Worm (Caenorhabditis elegans) whole organism, late embryonic: ENCODE measurements around the gene mca-3.

Experiments used
- K09A11.1 ChIP-seq: sonication (generic microtip); optimal IDR thresholded peaks from 2 replicates; lab custom pipeline; 2017; ENCODE audit warnings: antibody characterized with exemption, mild to moderate bottlenecking, missing genetic modification characterization, missing compliant biosample characterization; ENCODE audit not compliant: insufficient read depth
- ahr-1 ChIP-seq: sonication (generic microtip); optimal IDR thresholded peaks from 2 replicates; lab custom pipeline; 2016; ENCODE audit warnings: missing genetic modification characterization, missing compliant biosample characterization
- ceh-14 ChIP-seq: sonication (generic microtip); optimal IDR thresholded peaks from 2 replicates; lab custom pipeline; 2016; ENCODE audit warnings: missing genotype, missing genetic modification characterization, missing compliant biosample characterization
- ceh-18 ChIP-seq: sonication (generic microtip); optimal IDR thresholded peaks from 2 replicates; lab custom pipeline; 2016; ENCODE audit warnings: missing genetic modification characterization, missing compliant biosample characterization
- ceh-22 ChIP-seq: sonication (generic microtip); optimal IDR thresholded peaks from 2 replicates; lab custom pipeline; 2017; ENCODE audit warnings: missing biosample characterization, missing genetic modification characterization
- ceh-31 ChIP-seq: sonication (generic microtip); optimal IDR thresholded peaks from 2 replicates; lab custom pipeline; 2016; ENCODE audit warnings: missing genetic modification characterization, missing compliant biosample characterization
- ceh-34 ChIP-seq: sonication (generic microtip); optimal IDR thresholded peaks from 2 replicates; lab custom pipeline; 2016; ENCODE audit warnings: mild to moderate bottlenecking, missing genetic modification characterization, missing compliant biosample characterization
- ceh-45 ChIP-seq: fragments of 200-800 bp; sonication (Bioruptor generic); IDR thresholded peaks from 2 replicates; pipeline ENCODE4 v1.3.6; 2022; ENCODE audit warnings: missing genetic modification reagents, missing genetic modification characterization, missing compliant biosample characterization
- ceh-48 ChIP-seq: sonication (generic microtip); optimal IDR thresholded peaks from 2 replicates; lab custom pipeline; 2016; ENCODE audit warnings: missing genetic modification characterization, inconsistent platforms, missing compliant biosample characterization
- che-1 ChIP-seq: sonication (generic microtip); optimal IDR thresholded peaks from 2 replicates; lab custom pipeline; 2016; ENCODE audit warnings: mild to moderate bottlenecking, missing genetic modification characterization, missing compliant biosample characterization
- dmd-4 ChIP-seq: sonication (generic microtip); optimal IDR thresholded peaks from 2 replicates; lab custom pipeline; 2016; ENCODE audit warnings: borderline replicate concordance, missing genetic modification characterization, missing compliant biosample characterization
- dve-1 ChIP-seq: sonication (generic microtip); optimal IDR thresholded peaks from 2 replicates; lab custom pipeline; 2017; ENCODE audit warnings: antibody characterized with exemption, mild to moderate bottlenecking, missing genetic modification characterization, missing compliant biosample characterization
- elt-4 ChIP-seq: sonication (generic microtip); optimal IDR thresholded peaks from 2 replicates; lab custom pipeline; 2016; ENCODE audit warnings: missing genetic modification characterization, missing compliant biosample characterization
- fkh-6 ChIP-seq: sonication (generic microtip); optimal IDR thresholded peaks from 2 replicates; lab custom pipeline; 2016; ENCODE audit warnings: missing genetic modification characterization, missing compliant biosample characterization
- gmeb-2 ChIP-seq: sonication (generic microtip); optimal IDR thresholded peaks from 2 replicates; lab custom pipeline; 2016; ENCODE audit warnings: missing genetic modification characterization, inconsistent platforms, missing compliant biosample characterization
- hlh-13 ChIP-seq: fragments of 200-800 bp; sonication (Bioruptor generic); optimal IDR thresholded peaks from 2 replicates; lab custom pipeline; 2018; ENCODE audit warnings: mild to moderate bottlenecking, missing genetic modification characterization, missing compliant biosample characterization
- hlh-30 ChIP-seq: sonication (generic microtip); optimal IDR thresholded peaks from 2 replicates; lab custom pipeline; 2017; ENCODE audit warnings: antibody characterized with exemption, missing genetic modification characterization, missing compliant biosample characterization; ENCODE audit not compliant: insufficient read depth
- hlh-6 ChIP-seq: sonication (generic microtip); optimal IDR thresholded peaks from 2 replicates; lab custom pipeline; 2016; ENCODE audit warnings: missing genotype, missing genetic modification characterization, missing compliant biosample characterization
- lim-6 ChIP-seq: sonication (generic microtip); optimal IDR thresholded peaks from 2 replicates; lab custom pipeline; 2016; ENCODE audit warnings: missing genetic modification characterization, missing compliant biosample characterization
- lin-11 ChIP-seq: fragments of 200-800 bp; sonication (Bioruptor generic); optimal IDR thresholded peaks from 2 replicates; lab custom pipeline; 2018; ENCODE audit warnings: mild to moderate bottlenecking, missing genetic modification characterization, missing compliant biosample characterization
- madf-2 ChIP-seq: sonication (generic microtip); optimal IDR thresholded peaks from 2 replicates; lab custom pipeline; 2017; ENCODE audit warnings: missing genetic modification characterization, missing compliant biosample characterization
- nfya-1 ChIP-seq: sonication (generic microtip); optimal IDR thresholded peaks from 2 replicates; lab custom pipeline; 2017; ENCODE audit warnings: missing genetic modification characterization, mild to moderate bottlenecking, missing compliant biosample characterization, antibody characterized with exemption, moderate library complexity
- nhr-11 ChIP-seq: fragments of 150-350 bp; optimal IDR thresholded peaks from 2 replicates; lab custom pipeline; 2014; ENCODE audit warnings: missing biosample characterization, missing genetic modification characterization
- nhr-232 ChIP-seq: sonication (generic microtip); optimal IDR thresholded peaks from 2 replicates; lab custom pipeline; 2016; ENCODE audit warnings: missing genetic modification characterization, missing compliant biosample characterization
- pax-1 ChIP-seq: fragments of 150-350 bp; optimal IDR thresholded peaks from 2 replicates; lab custom pipeline; 2014; ENCODE audit warnings: missing biosample characterization, missing genetic modification characterization
- pqm-1 ChIP-seq: sonication (generic microtip); optimal IDR thresholded peaks from 2 replicates; lab custom pipeline; 2016; ENCODE audit warnings: missing genetic modification characterization, missing compliant biosample characterization
- ref-2 ChIP-seq: sonication (generic microtip); optimal IDR thresholded peaks from 2 replicates; lab custom pipeline; 2016; ENCODE audit warnings: missing genetic modification characterization, missing compliant biosample characterization
- rnt-1 ChIP-seq: sonication (generic microtip); optimal IDR thresholded peaks from 2 replicates; lab custom pipeline; 2016; ENCODE audit warnings: missing genetic modification characterization, missing compliant biosample characterization
- sox-2 ChIP-seq: fragments of 200-800 bp; sonication (Bioruptor generic); IDR thresholded peaks from 2 replicates; pipeline ENCODE4 v1.3.6; 2022; ENCODE audit warnings: missing genetic modification reagents, missing genetic modification characterization, missing compliant biosample characterization
- tbx-2 ChIP-seq: sonication (generic microtip); optimal IDR thresholded peaks from 2 replicates; lab custom pipeline; 2016; ENCODE audit warnings: missing genetic modification characterization, missing compliant biosample characterization
- unc-3 ChIP-seq, 2 experiments: fragments of 200-800 bp in 1 of 2; sonication (Bioruptor generic) in 1 of 2; sonication (generic microtip) in 1 of 2; conservative IDR thresholded peaks in 1 of 2; optimal IDR thresholded peaks in 1 of 2; 2 replicates each; pipeline versions ENCODE4 v1.3.6 to Lab custom; 2016 to 2022; ENCODE audit warnings: missing compliant biosample characterization in 2 of 2, missing genetic modification characterization in 2 of 2, missing genetic modification reagents in 1 of 2
- unc-42 ChIP-seq: sonication (generic microtip); optimal IDR thresholded peaks from 2 replicates; lab custom pipeline; 2016; ENCODE audit warnings: missing genotype, missing genetic modification characterization, missing compliant biosample characterization
- unc-55 ChIP-seq: sonication (generic microtip); optimal IDR thresholded peaks from 2 replicates; lab custom pipeline; 2017; ENCODE audit warnings: missing biosample characterization, missing genetic modification reagents, missing genetic modification characterization
- zip-5 ChIP-seq: sonication (generic microtip); optimal IDR thresholded peaks from 2 replicates; lab custom pipeline; 2016; ENCODE audit warnings: missing genetic modification characterization, missing compliant biosample characterization

mca-3 gene

DNA sequence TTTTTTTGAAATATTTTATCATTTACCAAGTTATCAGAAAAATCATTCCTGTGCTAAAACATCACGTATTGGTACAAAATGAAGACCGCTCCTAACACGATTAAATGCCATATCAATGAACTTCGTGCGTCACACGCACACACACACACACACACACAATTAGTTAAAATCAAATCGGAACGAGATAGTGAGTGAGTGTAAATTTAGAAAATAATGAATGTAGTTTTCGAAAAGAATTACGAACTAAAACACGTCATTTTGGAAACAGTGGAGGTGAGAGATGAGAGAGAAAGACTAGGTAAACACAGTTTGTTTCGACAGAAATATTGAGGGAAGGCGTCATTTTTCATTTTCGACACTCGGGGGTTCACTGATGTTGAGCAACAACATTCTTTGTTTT, 33.9 kb upstream of the mca-3 start:
- no peak for TF ChIP-seq ceh-14 (tag; lab: Kevin White, UChicago)
- TF ChIP-seq gmeb-2 (tag; lab: Kevin White, UChicago), result no peak
- no peak for TF ChIP-seq pax-1 (tag; lab: Kevin White, UChicago)
- TF ChIP-seq unc-55 (GFP tag; lab: Kevin White, UChicago), result no peak
- TF ChIP-seq elt-4 (tag; lab: Kevin White, UChicago), result no peak
- TF ChIP-seq dmd-4, result no peak
- no peak for TF ChIP-seq madf-2
- no peak for TF ChIP-seq sox-2 (GFP tag; lab: Robert Waterston, UW)

DNA sequence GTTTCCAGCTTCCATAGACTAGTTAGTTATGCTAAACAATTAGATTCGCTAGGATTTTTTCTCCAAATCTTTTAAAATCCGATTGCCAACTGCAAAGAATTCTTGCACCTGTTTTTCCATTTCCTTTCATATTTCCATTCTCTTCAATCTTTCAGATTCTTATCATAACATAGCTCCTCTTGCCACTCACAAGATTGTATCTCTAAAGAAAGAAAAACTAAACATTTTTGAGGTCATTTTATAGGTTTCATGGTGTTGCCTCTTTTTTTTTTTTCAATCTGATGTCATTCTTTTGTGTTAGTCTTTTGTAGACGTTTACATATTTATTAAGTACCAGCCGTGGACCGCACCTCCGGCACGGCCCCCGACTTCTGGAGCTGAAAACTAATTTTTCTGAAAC, 32.4 kb upstream of the mca-3 start:
- TF ChIP-seq ref-2 (tag; lab: Kevin White, UChicago), result no peak
- TF ChIP-seq nfya-1 (tag; lab: Kevin White, UChicago), result no peak
- TF ChIP-seq unc-3 (GFP tag; conservative IDR thresholded peaks at IDR 0.05; lab: Robert Waterston, UW), result no peak
- TF ChIP-seq unc-3 (tag; optimal IDR thresholded peaks at IDR 0.05; lab: Kevin White, UChicago), result no peak
- no peak for TF ChIP-seq che-1 (tag; lab: Kevin White, UChicago)
- TF ChIP-seq ceh-18, result no peak

DNA sequence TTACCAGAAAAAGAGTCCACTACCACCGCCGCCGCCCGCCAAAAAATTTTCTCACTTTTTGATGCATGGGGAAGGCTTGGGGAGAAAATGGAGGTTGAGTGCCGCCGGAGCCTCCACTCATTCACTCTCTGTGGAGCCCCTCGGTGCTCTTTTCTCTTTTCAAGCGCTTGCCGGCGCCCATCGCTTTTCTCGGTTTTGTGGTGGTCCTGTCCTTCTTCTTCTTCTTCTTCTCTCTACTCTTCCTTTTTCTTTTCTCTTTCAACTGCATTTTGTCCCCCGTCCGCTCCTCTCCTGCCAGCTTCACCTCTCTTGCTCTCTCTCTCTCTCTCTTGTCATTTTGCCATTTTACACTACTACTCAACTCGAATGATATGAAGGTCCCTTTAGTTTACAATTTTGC, 30.6 kb upstream of the mca-3 start:
- TF ChIP-seq sox-2 (GFP tag; lab: Robert Waterston, UW) (no peak), ceh-31 (tag; lab: Kevin White, UChicago) (peak; percentile 11), nfya-1 (tag; lab: Kevin White, UChicago) (peak; percentile 7), ceh-22 (no peak), pax-1 (tag; lab: Kevin White, UChicago) (no peak), unc-3 (GFP tag; conservative IDR thresholded peaks at IDR 0.05; lab: Robert Waterston, UW) (no peak), unc-3 (tag; optimal IDR thresholded peaks at IDR 0.05; lab: Kevin White, UChicago) (no peak), fkh-6 (tag; lab: Kevin White, UChicago) (no peak), ahr-1 (no peak), ceh-34 (tag; lab: Kevin White, UChicago) (peak; percentile 39), unc-42 (peak; percentile 1), pqm-1 (tag; lab: Kevin White, UChicago) (no peak), ceh-14 (tag; lab: Kevin White, UChicago) (peak; percentile 16), ceh-45 (GFP tag; lab: Robert Waterston, UW) (no peak), lim-6 (no peak), lin-11 (tag; lab: Kevin White, UChicago) (no peak), hlh-30 (tag; lab: Kevin White, UChicago) (no peak), K09A11.1 (tag; lab: Kevin White, UChicago) (no peak), dve-1 (tag; lab: Kevin White, UChicago) (no peak), ceh-18 (peak; percentile 64), hlh-6 (no peak), rnt-1 (tag; lab: Kevin White, UChicago) (peak; percentile 25), unc-55 (GFP tag; lab: Kevin White, UChicago) (peak; percentile 71), hlh-13 (GFP tag; lab: Kevin White, UChicago) (no peak)

DNA sequence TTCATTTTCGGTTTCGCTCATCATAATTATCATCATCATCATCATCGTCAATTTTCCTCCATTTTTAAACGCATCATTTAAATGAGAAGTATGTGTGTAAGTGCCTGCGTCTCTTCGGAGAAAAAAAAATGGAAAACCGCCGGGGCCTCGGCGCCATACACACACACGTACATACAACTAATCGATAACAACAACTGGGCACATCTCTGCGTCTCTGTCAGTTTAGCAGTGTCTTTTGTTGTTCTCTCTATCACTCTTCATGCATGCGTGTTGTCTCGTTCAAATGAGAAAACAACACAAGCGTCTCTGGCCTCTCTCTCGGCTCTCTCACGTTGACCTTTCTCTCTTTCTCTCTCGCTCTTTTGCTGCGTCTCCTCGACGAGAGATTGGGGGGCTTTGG, 27.8 kb upstream of the mca-3 start:
- peak; percentile 85 for TF ChIP-seq ceh-18
- TF ChIP-seq ceh-48 (tag; lab: Kevin White, UChicago), result peak; percentile 82
- peak; percentile 86 for TF ChIP-seq unc-55 (GFP tag; lab: Kevin White, UChicago)
- peak; percentile 83 for TF ChIP-seq ceh-31 (tag; lab: Kevin White, UChicago)
- TF ChIP-seq hlh-30 (tag; lab: Kevin White, UChicago), result peak; percentile 41
- TF ChIP-seq rnt-1 (tag; lab: Kevin White, UChicago), result peak; percentile 31
- no peak for TF ChIP-seq nhr-11 (tag; lab: Kevin White, UChicago)
- TF ChIP-seq zip-5 (tag; lab: Kevin White, UChicago), result no peak
- peak; percentile 57 for TF ChIP-seq dve-1 (tag; lab: Kevin White, UChicago)
- no peak for TF ChIP-seq lin-11 (tag; lab: Kevin White, UChicago)
- TF ChIP-seq nfya-1 (tag; lab: Kevin White, UChicago), result peak; percentile 72
- peak; percentile 69 for TF ChIP-seq tbx-2 (tag; lab: Kevin White, UChicago)
- peak; percentile 51 for TF ChIP-seq ceh-34 (tag; lab: Kevin White, UChicago)
- TF ChIP-seq nhr-232, result no peak
- TF ChIP-seq, all 69 proteins: peak for 10
